Fruit fly (Drosophila melanogaster) Kc167 (cell line): ENCODE data around the gene bnb.

ENCODE experiments used
- Sin3A ChIP-seq: fragments of >200 bp; optimal IDR thresholded peaks from 2 replicates; lab custom pipeline; 2018; ENCODE audit warnings: missing external identifiers
- h ChIP-seq: fragments of >200 bp; optimal IDR thresholded peaks from 3 replicates; lab custom pipeline; 2018; ENCODE audit warnings: missing external identifiers
- psq ChIP-seq: fragments of >200 bp; optimal IDR thresholded peaks from 2 replicates; lab custom pipeline; 2017; ENCODE audit warnings: missing external identifiers

DNA sequence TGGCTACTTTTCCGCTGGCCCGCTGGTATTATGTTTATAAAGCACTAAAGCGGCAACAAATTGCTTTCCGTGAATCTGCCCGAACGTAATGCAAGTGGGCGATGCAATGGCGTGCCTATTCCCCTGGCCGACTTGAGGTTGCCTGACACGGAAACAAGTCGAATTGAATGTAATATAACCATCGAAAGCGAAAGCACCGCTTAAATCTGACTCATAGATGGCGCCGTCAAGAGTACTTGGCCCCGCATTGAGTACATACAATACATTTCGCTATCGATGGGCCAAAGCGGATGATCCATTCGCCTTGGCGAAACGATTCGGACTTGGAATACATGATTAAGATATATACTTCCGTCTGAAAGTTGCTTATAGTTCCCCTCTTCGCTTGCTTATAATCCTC, 17.2 kb downstream of the bnb start:
- no peak for TF ChIP-seq Sin3A (lab: Kevin White, UChicago)
- TF ChIP-seq h, result no peak
- TF ChIP-seq psq (lab: Kevin White, UChicago), result no peak
